ENCODE assay signal across 2 fruit fly cellular contexts in genomic region chr3R:16840762-16841161, dm6.
TF ChIP-seq lines count a peak whose summit lies in the region.

No protein-coding gene starts in this region.

- TF ChIP-seq CTCF in whole organism, embryonic (GFP tag; optimal IDR thresholded peaks at IDR 0.05; lab: Kevin White, UChicago) = no peak

TF ChIP-seq in whole organism, embryonic, 481 proteins besides CTCF, POLR2A, EP300 and RAD21:
- TF ChIP-seq CG6689 (GFP tag; IDR thresholded peaks at IDR 0.05; lab: Robert Waterston, UW) (no peak), chinmo (GFP tag; IDR thresholded peaks at IDR 0.05; lab: Robert Waterston, UW; ENCODE audit: partially characterized antibody) (0 out of 4 replicates have a peak, but pooled peaks have one; percentile 28), CG7745 (tag; optimal IDR thresholded peaks at IDR 0.05; lab: Kevin White, UChicago) (no peak), CG12744 (GFP tag; optimal IDR thresholded peaks at IDR 0.05; lab: Kevin White, UChicago) (no peak), abd-A (tag; optimal IDR thresholded peaks at IDR 0.05; lab: Kevin White, UChicago) (peak; percentile 93), Awh (GFP tag; IDR thresholded peaks at IDR 0.05; lab: Robert Waterston, UW) (peak; percentile 42; the same call in 1 of the 2 replicates), CG31388 (GFP tag; optimal IDR thresholded peaks at IDR 0.05; lab: Kevin White, UChicago) (no peak), Abd-B (GFP tag; optimal IDR thresholded peaks at IDR 0.05; lab: Kevin White, UChicago) (peak; percentile 5), sd (tag; optimal IDR thresholded peaks at IDR 0.05; lab: Kevin White, UChicago) (peak; percentile 61), vvl (GFP tag; IDR thresholded peaks at IDR 0.05; lab: Robert Waterston, UW) (0 out of 2 replicates have a peak, but pooled peaks have one; percentile 33)

TF ChIP-seq in whole organism, prepupa, 60 proteins besides CTCF, POLR2A, EP300 and RAD21:
- peak; percentile 38 for TF ChIP-seq svp (GFP tag; lab: Kevin White, UChicago)
- TF ChIP-seq spab (GFP tag; optimal IDR thresholded peaks at IDR 0.05; lab: Kevin White, UChicago) = no peak
